Worm (Caenorhabditis elegans) whole organism, young adult: ENCODE measurements around the gene H28G03.3.

ENCODE experiments used
- F10E7.11 ChIP-seq: sonication (generic microtip); optimal IDR thresholded peaks from 2 replicates; lab custom pipeline; 2017; ENCODE audit warnings: mild to moderate bottlenecking, missing genetic modification characterization, moderate library complexity, missing compliant biosample characterization
- F22D6.2 ChIP-seq: sonication (generic microtip); optimal IDR thresholded peaks from 2 replicates; lab custom pipeline; 2016; ENCODE audit warnings: mild to moderate bottlenecking, missing genetic modification characterization, missing compliant biosample characterization
- F23B12.7 ChIP-seq: sonication (generic microtip); optimal IDR thresholded peaks from 2 replicates; lab custom pipeline; 2017; ENCODE audit warnings: missing genetic modification characterization, mild to moderate bottlenecking, missing compliant biosample characterization, antibody characterized with exemption, moderate library complexity; ENCODE audit not compliant: insufficient read depth
- F52B5.7 ChIP-seq: sonication (generic microtip); optimal IDR thresholded peaks from 2 replicates; lab custom pipeline; 2016; ENCODE audit warnings: mild to moderate bottlenecking, missing genetic modification characterization, missing compliant biosample characterization
- Y56A3A.18 ChIP-seq: fragments of 200-800 bp; sonication (Bioruptor generic); IDR thresholded peaks from 2 replicates; pipeline ENCODE4 v1.3.6; 2022; ENCODE audit warnings: missing genetic modification reagents, missing genetic modification characterization, missing compliant biosample characterization
- Y79H2A.3 ChIP-seq: fragments of 200-800 bp; sonication (Bioruptor generic); conservative IDR thresholded peaks from 2 replicates; pipeline ENCODE4 v1.3.6; 2022; ENCODE audit warnings: missing genetic modification reagents, missing genetic modification characterization, missing compliant biosample characterization
- Y95B8A.8 ChIP-seq: fragments of 200-800 bp; sonication (Bioruptor generic); IDR thresholded peaks from 2 replicates; pipeline ENCODE4 v1.3.6; 2022; ENCODE audit warnings: missing genetic modification reagents, missing genetic modification characterization, missing compliant biosample characterization
- akir-1 ChIP-seq: fragments of 200-800 bp; sonication (Bioruptor generic); optimal IDR thresholded peaks from 2 replicates; lab custom pipeline; 2018; ENCODE audit warnings: mild to moderate bottlenecking, missing genetic modification characterization, moderate library complexity, missing compliant biosample characterization
- ama-1 ChIP-seq, 3 experiments: fragments of 150-350 bp in 1 of 3; sonication (generic microtip) in 2 of 3; optimal IDR thresholded peaks; 2 replicates each; lab custom pipeline; 2014 to 2018; ENCODE audit warnings: missing biosample characterization in 2 of 3, missing genetic modification characterization in 2 of 3, missing genetic modification reagents in 2 of 3
- attf-5 ChIP-seq: fragments of 200-800 bp; sonication (Bioruptor generic); optimal IDR thresholded peaks from 2 replicates; lab custom pipeline; 2018; ENCODE audit warnings: mild to moderate bottlenecking, missing genetic modification characterization, missing compliant biosample characterization
- cebp-2 ChIP-seq: fragments of 200-800 bp; sonication (Bioruptor generic); IDR thresholded peaks from 2 replicates; pipeline ENCODE4 v1.3.6; 2022; ENCODE audit warnings: missing genetic modification characterization, missing compliant biosample characterization
- die-1 ChIP-seq: sonication (generic microtip); optimal IDR thresholded peaks from 2 replicates; lab custom pipeline; 2016; ENCODE audit warnings: missing genotype, mild to moderate bottlenecking, missing genetic modification characterization, missing compliant biosample characterization
- dpff-1 ChIP-seq: sonication (generic microtip); optimal IDR thresholded peaks from 2 replicates; lab custom pipeline; 2017; ENCODE audit warnings: mild to moderate bottlenecking, missing genetic modification characterization, missing compliant biosample characterization
- dpl-1 ChIP-seq: fragments of 150-350 bp; optimal IDR thresholded peaks from 2 replicates; lab custom pipeline; 2014; ENCODE audit warnings: missing biosample characterization, missing genetic modification reagents, missing genetic modification characterization
- efl-1 ChIP-seq: fragments of 150-350 bp; optimal IDR thresholded peaks from 2 replicates; lab custom pipeline; 2014; ENCODE audit warnings: missing biosample characterization, missing genetic modification reagents, missing genetic modification characterization
- egl-18 ChIP-seq: fragments of 200-800 bp; sonication (Bioruptor generic); IDR thresholded peaks from 2 replicates; pipeline ENCODE4 v1.3.6; 2022; ENCODE audit warnings: missing genetic modification reagents, missing genetic modification characterization, missing compliant biosample characterization
- gei-17 ChIP-seq: fragments of 200-800 bp; sonication (Bioruptor generic); optimal IDR thresholded peaks from 2 replicates; lab custom pipeline; 2018; ENCODE audit warnings: mild to moderate bottlenecking, missing genetic modification characterization, missing compliant biosample characterization
- hlh-12 ChIP-seq: sonication (generic microtip); optimal IDR thresholded peaks from 2 replicates; lab custom pipeline; 2016; ENCODE audit warnings: missing genetic modification characterization, missing compliant biosample characterization
- hmg-1.2 ChIP-seq: fragments of 200-800 bp; sonication (Bioruptor generic); IDR thresholded peaks from 2 replicates; pipeline ENCODE4 v1.3.6; 2022; ENCODE audit warnings: missing genetic modification reagents, missing genetic modification characterization, missing compliant biosample characterization
- hrde-1 ChIP-seq: sonication (generic microtip); optimal IDR thresholded peaks from 2 replicates; lab custom pipeline; 2016; ENCODE audit warnings: missing genetic modification characterization, mild to moderate bottlenecking, missing compliant biosample characterization, moderate library complexity, missing genotype, missing genetic modification reagents, borderline replicate concordance
- hsf-1 ChIP-seq: fragments of 200-800 bp; sonication (Bioruptor generic); IDR thresholded peaks from 2 replicates; pipeline ENCODE4 v1.3.6; 2022; ENCODE audit warnings: missing genetic modification reagents, missing genetic modification characterization, missing compliant biosample characterization
- lin-54 ChIP-seq: fragments of 200-800 bp; sonication (Bioruptor generic); optimal IDR thresholded peaks from 2 replicates; lab custom pipeline; 2018; ENCODE audit warnings: mild to moderate bottlenecking, missing genetic modification characterization, missing compliant biosample characterization
- lsl-1 ChIP-seq: fragments of 200-800 bp; sonication (Bioruptor generic); optimal IDR thresholded peaks from 2 replicates; lab custom pipeline; 2018; ENCODE audit warnings: mild to moderate bottlenecking, missing genetic modification characterization, moderate library complexity, missing compliant biosample characterization
- madf-8 ChIP-seq: fragments of 200-800 bp; sonication (Bioruptor generic); conservative IDR thresholded peaks from 2 replicates; pipeline ENCODE4 v1.3.6; 2022; ENCODE audit warnings: missing genetic modification reagents, missing genetic modification characterization, missing compliant biosample characterization
- mel-28 ChIP-seq: sonication (generic microtip); optimal IDR thresholded peaks from 2 replicates; lab custom pipeline; 2016; ENCODE audit warnings: borderline replicate concordance, mild to moderate bottlenecking, missing genetic modification characterization, missing compliant biosample characterization
- nfyb-1 ChIP-seq: fragments of 200-800 bp; sonication (Bioruptor generic); IDR thresholded peaks from 2 replicates; pipeline ENCODE4 v1.3.6; 2022; ENCODE audit warnings: missing genetic modification reagents, missing genetic modification characterization, missing compliant biosample characterization
- nhr-179 ChIP-seq: sonication (generic microtip); optimal IDR thresholded peaks from 2 replicates; lab custom pipeline; 2016; ENCODE audit warnings: mild to moderate bottlenecking, missing genetic modification characterization, missing compliant biosample characterization
- nhr-80 ChIP-seq: sonication (generic microtip); optimal IDR thresholded peaks from 2 replicates; lab custom pipeline; 2016; ENCODE audit warnings: missing genetic modification characterization, missing compliant biosample characterization
- nhr-90 ChIP-seq: sonication (generic microtip); optimal IDR thresholded peaks from 2 replicates; lab custom pipeline; 2016; ENCODE audit warnings: missing genotype, mild to moderate bottlenecking, missing genetic modification characterization, missing compliant biosample characterization
- pbrm-1 ChIP-seq: fragments of 200-800 bp; sonication (Bioruptor generic); IDR thresholded peaks from 2 replicates; pipeline ENCODE4 v1.3.6; 2022; ENCODE audit warnings: missing genetic modification reagents, missing genetic modification characterization, missing compliant biosample characterization
- rcor-1 ChIP-seq: fragments of 200-800 bp; sonication (Bioruptor generic); IDR thresholded peaks from 2 replicates; pipeline ENCODE4 v1.3.6; 2022; ENCODE audit warnings: missing genetic modification reagents, missing genetic modification characterization, missing compliant biosample characterization
- tbp1 ChIP-seq: fragments of 200-800 bp; sonication (Bioruptor generic); optimal IDR thresholded peaks from 2 replicates; lab custom pipeline; 2018; ENCODE audit warnings: mild to moderate bottlenecking, missing genetic modification characterization, missing compliant biosample characterization
- unc-62 ChIP-seq: fragments of 150-350 bp; optimal IDR thresholded peaks from 2 replicates; lab custom pipeline; 2014; ENCODE audit warnings: missing biosample characterization, missing genetic modification reagents, missing genetic modification characterization
- ztf-22 ChIP-seq: fragments of 200-800 bp; sonication (Bioruptor generic); optimal IDR thresholded peaks from 2 replicates; lab custom pipeline; 2018; ENCODE audit warnings: mild to moderate bottlenecking, missing genetic modification characterization, moderate library complexity, missing compliant biosample characterization
- ztf-26 ChIP-seq: sonication (generic microtip); optimal IDR thresholded peaks from 2 replicates; lab custom pipeline; 2017; ENCODE audit warnings: missing genetic modification characterization, missing compliant biosample characterization

H28G03.3 gene

ce11 chrX:5179874-5180273 lies 46.3 kb downstream of the H28G03.3 start, which contains the start of gene sru-48:
sru-48 (plus strand) TSS chrX:5180174.
- no peak for TF ChIP-seq mel-28
- no peak for TF ChIP-seq Y56A3A.18
- TF ChIP-seq lin-54 (GFP tag; lab: Kevin White, UChicago): no peak
- TF ChIP-seq pbrm-1: no peak
- TF ChIP-seq unc-62 (GFP tag; lab: Kevin White, UChicago): no peak
- TF ChIP-seq ztf-26 (tag; lab: Kevin White, UChicago): no peak
- no peak for TF ChIP-seq dpff-1 (tag; lab: Kevin White, UChicago)
- TF ChIP-seq hrde-1 (tag; lab: Kevin White, UChicago): no peak
- TF ChIP-seq ztf-22 (GFP tag; lab: Kevin White, UChicago): no peak
- TF ChIP-seq akir-1 (GFP tag; lab: Kevin White, UChicago): no peak
- TF ChIP-seq dpl-1 (GFP tag; lab: Kevin White, UChicago): no peak
- TF ChIP-seq F10E7.11 (tag; lab: Kevin White, UChicago): no peak
- no peak for TF ChIP-seq hsf-1 (GFP tag; lab: Robert Waterston, UW)
- no peak for TF ChIP-seq F22D6.2 (tag; lab: Kevin White, UChicago)
- no peak for TF ChIP-seq F23B12.7 (tag; lab: Kevin White, UChicago)

- TF ChIP-seq Y95B8A.8 (no peak), efl-1 (peak; percentile 28), madf-8 (GFP tag; lab: Robert Waterston, UW) (peak; percentile 32; the same call in 1 of the 2 replicates)
- TF ChIP-seq, all 124 proteins: peak for 2
These were observed 47.1 kb downstream of the H28G03.3 start, which contains the start of gene metl-9 for ce11 chrX:5179050-5179449. metl-9 (minus strand) TSS chrX:5179150.

- TF ChIP-seq nhr-90 (tag; lab: Kevin White, UChicago) (no peak), F10E7.11 (tag; lab: Kevin White, UChicago) (no peak), die-1 (tag; lab: Kevin White, UChicago) (no peak), madf-8 (GFP tag; lab: Robert Waterston, UW) (no peak), F52B5.7 (tag; lab: Kevin White, UChicago) (no peak), lin-54 (GFP tag; lab: Kevin White, UChicago) (no peak), unc-62 (GFP tag; lab: Kevin White, UChicago) (no peak), tbp1 (no peak), nhr-179 (tag; lab: Kevin White, UChicago) (no peak), lsl-1 (GFP tag; lab: Kevin White, UChicago) (no peak)
These were observed 51.9 kb downstream of the H28G03.3 start, which contains the start of gene zchc-1A for ce11 chrX:5174256-5174655. zchc-1A (plus strand) TSS chrX:5174369.

- TF ChIP-seq nfyb-1 (GFP tag; lab: Robert Waterston, UW) (no peak), nhr-80 (tag; lab: Kevin White, UChicago) (no peak), rcor-1 (GFP tag; lab: Robert Waterston, UW) (no peak), Y56A3A.18 (no peak), attf-5 (GFP tag; lab: Kevin White, UChicago) (no peak), egl-18 (GFP tag; lab: Robert Waterston, UW) (no peak), cebp-2 (GFP tag; lab: Robert Waterston, UW) (no peak), Y79H2A.3 (GFP tag; lab: Robert Waterston, UW) (no peak), hmg-1.2 (GFP tag; lab: Robert Waterston, UW) (no peak), gei-17 (GFP tag; lab: Kevin White, UChicago) (no peak), ama-1 (optimal IDR thresholded peaks at IDR 0.05; lab: Kevin White, UChicago) (no peak), ama-1 (GFP tag; optimal IDR thresholded peaks at IDR 0.05; lab: Kevin White, UChicago) (no peak), hlh-12 (tag; lab: Kevin White, UChicago) (no peak)
These were observed 55.1 kb downstream of the H28G03.3 start, which contains the start of gene T03G11.10 for ce11 chrX:5171085-5171484. T03G11.10 (minus strand) TSS chrX:5171185.
